Fruit fly (Drosophila melanogaster) whole organism, embryonic: Measurements from ENCODE around the gene Ir87a.

Source experiments
- CG10267 ChIP-seq: fragments of 200-800 bp; sonication (Bioruptor generic); optimal IDR thresholded peaks from 2 replicates; lab custom pipeline; 2018; ENCODE audit warnings: missing biosample characterization, mild to moderate bottlenecking, missing genetic modification characterization, moderate library complexity
- CG10274 ChIP-seq: fragments of 200-800 bp; sonication (Bioruptor generic); optimal IDR thresholded peaks from 3 replicates; lab custom pipeline; 2017; ENCODE audit warnings: missing biosample characterization, mild to moderate bottlenecking, missing genetic modification characterization
- CG10431 ChIP-seq: fragments of 200-800 bp; sonication (Bioruptor generic); optimal IDR thresholded peaks from 3 replicates; lab custom pipeline; 2018; ENCODE audit warnings: missing biosample characterization, mild to moderate bottlenecking, missing genetic modification characterization
- CG10462 ChIP-seq: fragments of 200-800 bp; sonication (Bioruptor generic); optimal IDR thresholded peaks from 2 replicates; lab custom pipeline; 2016; ENCODE audit warnings: missing biosample characterization, missing genetic modification characterization
- CG11247 ChIP-seq: fragments of 200-800 bp; sonication (Bioruptor generic); IDR thresholded peaks from 2 replicates; pipeline ENCODE4 v1.3.6; 2022; ENCODE audit warnings: missing biosample characterization, missing genetic modification characterization
- CG12071 ChIP-seq: fragments of 200-800 bp; sonication (Bioruptor generic); optimal IDR thresholded peaks from 3 replicates; lab custom pipeline; 2018; ENCODE audit warnings: missing biosample characterization, mild to moderate bottlenecking, missing genetic modification characterization
- CG12219 ChIP-seq: fragments of 200-800 bp; sonication (Bioruptor generic); optimal IDR thresholded peaks from 3 replicates; lab custom pipeline; 2018; ENCODE audit warnings: missing biosample characterization, mild to moderate bottlenecking, missing genetic modification characterization
- CG12299 ChIP-seq: fragments of 200-800 bp; sonication (Bioruptor generic); optimal IDR thresholded peaks from 2 replicates; lab custom pipeline; 2018; ENCODE audit warnings: missing biosample characterization, mild to moderate bottlenecking, missing genetic modification characterization
- CG12769 ChIP-seq: fragments of 200-800 bp; sonication (Bioruptor generic); optimal IDR thresholded peaks from 2 replicates; lab custom pipeline; 2019; ENCODE audit warnings: missing biosample characterization, mild to moderate bottlenecking, missing genetic modification characterization, moderate library complexity
- CG17385 ChIP-seq: fragments of 200-800 bp; sonication (Bioruptor generic); optimal IDR thresholded peaks from 3 replicates; lab custom pipeline; 2018; ENCODE audit warnings: missing biosample characterization, mild to moderate bottlenecking, missing genetic modification characterization
- CG17829 ChIP-seq: fragments of 200-800 bp; optimal IDR thresholded peaks from 2 replicates; lab custom pipeline; 2019; ENCODE audit warnings: missing biosample characterization, mild to moderate bottlenecking, missing genetic modification characterization, moderate library complexity
- CG18476 ChIP-seq: fragments of 200-800 bp; sonication (Bioruptor generic); optimal IDR thresholded peaks from 2 replicates; lab custom pipeline; 2016; ENCODE audit warnings: missing biosample characterization, mild to moderate bottlenecking, missing genetic modification characterization
- CG2199 ChIP-seq: fragments of 200-800 bp; sonication (Bioruptor generic); IDR thresholded peaks from 3 replicates; pipeline ENCODE4 v1.3.6; 2022; ENCODE audit warnings: missing biosample characterization, missing genetic modification characterization
- CG2875 ChIP-seq: fragments of 200-800 bp; sonication (Bioruptor generic); optimal IDR thresholded peaks from 2 replicates; lab custom pipeline; 2017; ENCODE audit warnings: missing biosample characterization, mild to moderate bottlenecking, missing genetic modification characterization, missing genetic modification reagents
- CG31224 ChIP-seq: fragments of 200-800 bp; sonication (Bioruptor generic); IDR thresholded peaks from 2 replicates; pipeline ENCODE4 v1.3.6; 2022; ENCODE audit warnings: missing biosample characterization, missing genetic modification characterization
- CG32532 ChIP-seq: fragments of 200-800 bp; sonication (Bioruptor generic); IDR thresholded peaks from 2 replicates; pipeline ENCODE4 v1.3.6; 2022; ENCODE audit warnings: missing biosample characterization, missing genetic modification characterization
- CG32767 ChIP-seq: fragments of 200-800 bp; sonication (Bioruptor generic); IDR thresholded peaks from 2 replicates; pipeline ENCODE4 v1.3.6; 2022; ENCODE audit warnings: missing biosample characterization, missing genetic modification characterization
- CG3838 ChIP-seq: fragments of 200-800 bp; sonication (Bioruptor generic); optimal IDR thresholded peaks from 3 replicates; lab custom pipeline; 2016; ENCODE audit warnings: missing biosample characterization, missing genetic modification characterization
- CG4424 ChIP-seq: fragments of 200-800 bp; sonication (Bioruptor generic); optimal IDR thresholded peaks from 3 replicates; lab custom pipeline; 2016; ENCODE audit warnings: missing biosample characterization, missing genetic modification characterization
- CG6654 ChIP-seq: fragments of 200-800 bp; sonication (Bioruptor generic); optimal IDR thresholded peaks from 2 replicates; lab custom pipeline; 2017; ENCODE audit warnings: missing biosample characterization, mild to moderate bottlenecking, missing genetic modification characterization
- CG8478 ChIP-seq: fragments of >200 bp; optimal IDR thresholded peaks from 2 replicates; lab custom pipeline; 2018
- CG9797 ChIP-seq: fragments of 200-800 bp; sonication (Bioruptor generic); optimal IDR thresholded peaks from 3 replicates; lab custom pipeline; 2018; ENCODE audit warnings: missing biosample characterization, mild to moderate bottlenecking, missing genetic modification characterization
- CG9817 ChIP-seq: fragments of 200-800 bp; sonication (Bioruptor generic); optimal IDR thresholded peaks from 2 replicates; lab custom pipeline; 2018; ENCODE audit warnings: missing biosample characterization, mild to moderate bottlenecking, missing genetic modification characterization, moderate library complexity
- CG9932 ChIP-seq: fragments of 200-800 bp; sonication (Bioruptor generic); IDR thresholded peaks from 2 replicates; pipeline ENCODE4 v1.3.6; 2022; ENCODE audit warnings: missing biosample characterization, missing genetic modification characterization
- Dref ChIP-seq: fragments of 200-800 bp; sonication (Bioruptor generic); IDR thresholded peaks from 2 replicates; pipeline ENCODE4 v1.3.6; 2022; ENCODE audit warnings: missing biosample characterization, missing genetic modification characterization
- Fer3 ChIP-seq: fragments of 200-800 bp; sonication (Bioruptor generic); optimal IDR thresholded peaks from 2 replicates; lab custom pipeline; 2018; ENCODE audit warnings: missing biosample characterization, mild to moderate bottlenecking, missing genetic modification characterization, moderate library complexity
- Gug ChIP-seq: fragments of 200-800 bp; sonication (Bioruptor generic); IDR thresholded peaks from 4 replicates; pipeline ENCODE4 v1.3.6; 2022; ENCODE audit warnings: missing biosample characterization, missing genetic modification characterization
- HmgD ChIP-seq: fragments of 200-800 bp; sonication (Bioruptor generic); optimal IDR thresholded peaks from 3 replicates; lab custom pipeline; 2016; ENCODE audit warnings: missing biosample characterization, missing genetic modification characterization
- MBD-R2 ChIP-seq: fragments of 200-800 bp; sonication (Bioruptor generic); IDR thresholded peaks from 2 replicates; pipeline ENCODE4 v1.3.6; 2022; ENCODE audit warnings: missing biosample characterization, missing genetic modification characterization
- Mad ChIP-seq: fragments of 200-800 bp; sonication (Bioruptor generic); optimal IDR thresholded peaks from 2 replicates; lab custom pipeline; 2016; ENCODE audit warnings: missing biosample characterization, missing genetic modification characterization
- Meics ChIP-seq: fragments of 200-800 bp; sonication (Bioruptor generic); optimal IDR thresholded peaks from 2 replicates; lab custom pipeline; 2017; ENCODE audit warnings: missing biosample characterization, mild to moderate bottlenecking, missing genetic modification characterization
- NC2β ChIP-seq: fragments of 200-800 bp; sonication (Bioruptor generic); optimal IDR thresholded peaks from 2 replicates; lab custom pipeline; 2016; ENCODE audit warnings: missing biosample characterization, missing genetic modification characterization
- Neu2 ChIP-seq: fragments of 200-800 bp; sonication (Bioruptor generic); optimal IDR thresholded peaks from 3 replicates; lab custom pipeline; 2016; ENCODE audit warnings: missing biosample characterization, missing genetic modification characterization, borderline replicate concordance
- Spps ChIP-seq: fragments of 200-800 bp; sonication (Bioruptor generic); optimal IDR thresholded peaks from 2 replicates; lab custom pipeline; 2018; ENCODE audit warnings: missing biosample characterization, mild to moderate bottlenecking, missing genetic modification characterization
- ab ChIP-seq: fragments of 200-800 bp; sonication (Bioruptor generic); optimal IDR thresholded peaks from 2 replicates; lab custom pipeline; 2016; ENCODE audit warnings: missing biosample characterization, missing genetic modification characterization
- aop ChIP-seq: fragments of 200-800 bp; sonication (Bioruptor generic); IDR thresholded peaks from 2 replicates; pipeline ENCODE4 v1.3.6; 2022; ENCODE audit warnings: missing biosample characterization, missing genetic modification characterization
- br ChIP-seq: fragments of >200 bp; optimal IDR thresholded peaks from 2 replicates; lab custom pipeline; 2017
- cad ChIP-seq: fragments of >200 bp; optimal IDR thresholded peaks from 2 replicates; lab custom pipeline; 2017; ENCODE audit warnings: missing biosample characterization, missing genetic modification characterization
- chinmo ChIP-seq: fragments of 200-800 bp; sonication (Bioruptor generic); IDR thresholded peaks from 4 replicates; pipeline ENCODE4 v1.3.6; 2022; ENCODE audit warnings: missing biosample characterization, missing genetic modification characterization; ENCODE audit not compliant: partially characterized antibody
- corto ChIP-seq: fragments of 200-800 bp; sonication (Bioruptor generic); optimal IDR thresholded peaks from 2 replicates; lab custom pipeline; 2016; ENCODE audit warnings: missing biosample characterization, mild to moderate bottlenecking, missing genetic modification characterization, moderate library complexity
- dati ChIP-seq: fragments of 200-800 bp; sonication (Bioruptor generic); IDR thresholded peaks from 2 replicates; pipeline ENCODE4 v1.3.6; 2022; ENCODE audit warnings: missing biosample characterization, missing genetic modification characterization
- ewg ChIP-seq: fragments of 200-800 bp; sonication (Bioruptor generic); optimal IDR thresholded peaks from 3 replicates; lab custom pipeline; 2017; ENCODE audit warnings: mild to moderate bottlenecking, missing biosample characterization, missing genetic modification reagents, missing genetic modification characterization
- grau ChIP-seq: fragments of 200-800 bp; optimal IDR thresholded peaks from 3 replicates; lab custom pipeline; 2019; ENCODE audit warnings: missing biosample characterization, mild to moderate bottlenecking, missing genetic modification characterization, moderate library complexity
- ind ChIP-seq: fragments of 200-800 bp; sonication (Bioruptor generic); optimal IDR thresholded peaks from 3 replicates; lab custom pipeline; 2016; ENCODE audit warnings: missing biosample characterization, missing genetic modification characterization
- inv ChIP-seq: fragments of 200-800 bp; sonication (Bioruptor generic); IDR thresholded peaks from 2 replicates; pipeline ENCODE4 v1.3.6; 2022; ENCODE audit warnings: missing biosample characterization, missing genetic modification characterization; ENCODE audit not compliant: partially characterized antibody
- pan ChIP-seq, 4 experiments: fragments of >200 bp in 3 of 4; fragments of 200-800 bp in 1 of 4; sonication (Bioruptor generic) in 1 of 4; optimal IDR thresholded peaks in 3 of 4; IDR thresholded peaks in 1 of 4; 2 replicates each; pipeline versions ENCODE4 v1.3.6 to Lab custom; 2017 to 2022; ENCODE audit warnings: missing biosample characterization in 2 of 4, missing genetic modification characterization in 2 of 4, mixed read lengths in 1 of 4
- ro ChIP-seq: fragments of 200-800 bp; sonication (Bioruptor generic); IDR thresholded peaks from 2 replicates; pipeline ENCODE4 v1.3.6; 2022; ENCODE audit warnings: missing biosample characterization, missing genetic modification characterization
- sc ChIP-seq, 3 experiments: fragments of >200 bp in 2 of 3; fragments of 200-800 bp in 1 of 3; sonication (Bioruptor generic) in 1 of 3; optimal IDR thresholded peaks; 2 replicates in 2 of 3; 3 replicates in 1 of 3; lab custom pipeline; 2017; ENCODE audit warnings: mild to moderate bottlenecking in 1 of 3, missing biosample characterization in 1 of 3, missing genetic modification characterization in 1 of 3, missing genetic modification reagents in 1 of 3
- tll ChIP-seq, 2 experiments: fragments of 200-800 bp in 1 of 2; fragments of >200 bp in 1 of 2; sonication (Bioruptor generic) in 1 of 2; optimal IDR thresholded peaks; 2 replicates each; lab custom pipeline; 2017 to 2019; ENCODE audit warnings: missing biosample characterization in 2 of 2, missing genetic modification characterization in 2 of 2, mild to moderate bottlenecking in 1 of 2, moderate library complexity in 1 of 2

The Ir87a gene

dm6 chr3R:13428341-13429040 is 8.4 kb downstream of the Ir87a start (continued):
- TF ChIP-seq CG2875 (peak; percentile 36), ab (GFP tag; lab: Kevin White, UChicago) (peak; percentile 2), CG31224 (GFP tag; lab: Robert Waterston, UW) (no peak), chinmo (GFP tag; lab: Robert Waterston, UW) (no peak), CG10462 (peak; percentile 6), br (lab: Kevin White, UChicago) (no peak), Mad (GFP tag; lab: Kevin White, UChicago) (peak; percentile 12), Meics (GFP tag; lab: Kevin White, UChicago) (peak; percentile 56), CG12299 (tag; lab: Kevin White, UChicago) (no peak), CG32532 (GFP tag; lab: Robert Waterston, UW) (peak; percentile 54), CG9817 (tag; lab: Kevin White, UChicago) (peak; percentile 57), sc (optimal IDR thresholded peaks at IDR 0.05; lab: Kevin White, UChicago) (no peak), sc (GFP tag; optimal IDR thresholded peaks at IDR 0.05; lab: Kevin White, UChicago) (no peak), CG10267 (tag; lab: Kevin White, UChicago) (peak; percentile 69), tll (GFP tag; optimal IDR thresholded peaks at IDR 0.05; lab: Kevin White, UChicago) (no peak), CG10431 (GFP tag; lab: Kevin White, UChicago) (no peak), CG18476 (peak; percentile 51), pan (optimal IDR thresholded peaks at IDR 0.05; lab: Kevin White, UChicago) (no peak), pan (GFP tag; optimal IDR thresholded peaks at IDR 0.05 in 1 of 2, IDR thresholded peaks at IDR 0.05 in 1 of 2) (peak in 1 of 2 experiments; percentile 79), CG4424 (GFP tag; lab: Kevin White, UChicago) (peak; percentile 68), Fer3 (peak; percentile 53), NC2β (GFP tag; lab: Kevin White, UChicago) (peak; percentile 24), ind (GFP tag; lab: Kevin White, UChicago) (peak; percentile 71), dati (no peak), CG12071 (GFP tag; lab: Kevin White, UChicago) (peak; percentile 71), CG6654 (peak; percentile 54), corto (GFP tag; lab: Kevin White, UChicago) (no peak), CG2199 (0 out of 3 replicates have a peak, but pooled peaks have one; percentile 31), Spps (tag; lab: Kevin White, UChicago) (peak; percentile 43), Dref (GFP tag; lab: Robert Waterston, UW) (no peak), CG12769 (peak; percentile 55), CG9797 (GFP tag; lab: Kevin White, UChicago) (no peak), grau (peak; percentile 98), ewg (GFP tag; lab: Kevin White, UChicago) (peak; percentile 53), Gug (GFP tag; lab: Robert Waterston, UW) (peak; percentile 58; the same call in 2 of the 4 replicates), CG9932 (GFP tag; lab: Robert Waterston, UW) (peak; percentile 53), cad (GFP tag; lab: Kevin White, UChicago) (no peak), inv (GFP tag; lab: Robert Waterston, UW) (no peak), Neu2 (GFP tag; lab: Kevin White, UChicago) (no peak), CG8478 (lab: Kevin White, UChicago) (no peak), CG17829 (tag; lab: Kevin White, UChicago) (peak; percentile 79), aop (GFP tag; lab: Robert Waterston, UW) (no peak), CG11247 (GFP tag; lab: Robert Waterston, UW) (peak; percentile 48; the same call in 1 of the 2 replicates), CG12219 (peak; percentile 65), MBD-R2 (GFP tag; lab: Robert Waterston, UW) (peak; percentile 26; the same call in 1 of the 2 replicates), CG32767 (GFP tag; lab: Robert Waterston, UW) (no peak), ro (GFP tag; lab: Robert Waterston, UW) (peak; percentile 44; the same call in 1 of the 2 replicates), CG10274 (GFP tag; lab: Kevin White, UChicago) (no peak), HmgD (GFP tag; lab: Kevin White, UChicago) (no peak), CG3838 (no peak), CG17385 (peak; percentile 58)
